Fruit fly (Drosophila melanogaster) whole organism, pupa: ENCODE results near the gene CG42826.

Source experiments
- CG13204 ChIP-seq: fragments of 200-800 bp; sonication (Bioruptor generic); optimal IDR thresholded peaks from 2 replicates; lab custom pipeline; 2018; ENCODE audit warnings: missing biosample characterization, mild to moderate bottlenecking, missing genetic modification characterization, moderate library complexity
- CG17806 ChIP-seq: fragments of 200-800 bp; sonication (Bioruptor generic); optimal IDR thresholded peaks from 2 replicates; lab custom pipeline; 2018; ENCODE audit warnings: missing biosample characterization, mild to moderate bottlenecking, missing genetic modification characterization, moderate library complexity
- CG32121 ChIP-seq: fragments of 200-800 bp; sonication (Bioruptor generic); IDR thresholded peaks from 2 replicates; pipeline ENCODE4 v1.3.6; 2022; ENCODE audit warnings: missing biosample characterization, missing genetic modification characterization
- Ets98B ChIP-seq: fragments of 200-800 bp; sonication (Bioruptor generic); IDR thresholded peaks from 2 replicates; pipeline ENCODE4 v1.3.6; 2022; ENCODE audit warnings: missing biosample characterization, missing genetic modification characterization
- Pif1A ChIP-seq: fragments of 200-800 bp; sonication (Bioruptor generic); optimal IDR thresholded peaks from 3 replicates; lab custom pipeline; 2016; ENCODE audit warnings: missing biosample characterization, missing genetic modification characterization
- Snoo ChIP-seq: fragments of 200-800 bp; sonication (Bioruptor generic); optimal IDR thresholded peaks from 3 replicates; lab custom pipeline; 2017; ENCODE audit warnings: missing biosample characterization, mild to moderate bottlenecking, missing genetic modification characterization, inconsistent platforms
- fd96Ca ChIP-seq: fragments of 200-800 bp; sonication (Bioruptor generic); IDR thresholded peaks from 3 replicates; pipeline ENCODE4 v1.3.6; 2022; ENCODE audit warnings: missing biosample characterization, missing genetic modification characterization
- rn ChIP-seq: fragments of 200-800 bp; sonication (Bioruptor generic); IDR thresholded peaks from 2 replicates; pipeline ENCODE4 v1.3.6; 2022; ENCODE audit warnings: missing biosample characterization, missing genetic modification characterization

dm6 chr3L:10088415-10088814, 12.3 kb downstream of the CG42826 start:
- TF ChIP-seq rn (GFP tag; lab: Robert Waterston, UW), result no peak
- TF ChIP-seq CG13204 (GFP tag; lab: Kevin White, UChicago), result no peak
- no peak for TF ChIP-seq fd96Ca (GFP tag; lab: Robert Waterston, UW)
- TF ChIP-seq Snoo (tag; lab: Kevin White, UChicago), result no peak
- TF ChIP-seq CG17806 (tag; lab: Kevin White, UChicago), result no peak
- TF ChIP-seq CG32121, result no peak
- no peak for TF ChIP-seq Ets98B (GFP tag; lab: Robert Waterston, UW)
- no peak for TF ChIP-seq Pif1A
